Fruit fly (Drosophila melanogaster) whole organism, embryonic: Measurements from ENCODE around the gene Cby.
A peak's percentile ranks its signal among the peaks of the same experiment; 100 is the strongest.

Experiments used
- Adf1 ChIP-seq: fragments of 200-800 bp; sonication (Bioruptor generic); IDR thresholded peaks from 2 replicates; pipeline ENCODE4 v1.3.6; 2022; ENCODE audit warnings: missing biosample characterization, missing genetic modification characterization
- Awh ChIP-seq: fragments of 200-800 bp; sonication (Bioruptor generic); IDR thresholded peaks from 2 replicates; pipeline ENCODE4, ENCODE4 v1.3.6; 2022; ENCODE audit warnings: missing biosample characterization, missing genetic modification characterization
- CG10959 ChIP-seq: fragments of 200-800 bp; sonication (Bioruptor generic); IDR thresholded peaks from 2 replicates; pipeline ENCODE4 v1.3.6; 2022; ENCODE audit warnings: missing biosample characterization, missing genetic modification characterization
- CG11398 ChIP-seq: fragments of 200-800 bp; sonication (Bioruptor generic); optimal IDR thresholded peaks from 2 replicates; lab custom pipeline; 2016; ENCODE audit warnings: missing biosample characterization, missing genetic modification characterization
- CG13296 ChIP-seq: fragments of 200-800 bp; sonication (Bioruptor generic); optimal IDR thresholded peaks from 3 replicates; lab custom pipeline; 2018; ENCODE audit warnings: missing biosample characterization, mild to moderate bottlenecking, missing genetic modification characterization
- CG15479 ChIP-seq: fragments of 200-800 bp; sonication (Bioruptor generic); optimal IDR thresholded peaks from 3 replicates; lab custom pipeline; 2019; ENCODE audit warnings: missing biosample characterization, mild to moderate bottlenecking, missing genetic modification characterization, moderate library complexity
- CG17385 ChIP-seq: fragments of 200-800 bp; sonication (Bioruptor generic); optimal IDR thresholded peaks from 3 replicates; lab custom pipeline; 2018; ENCODE audit warnings: missing biosample characterization, mild to moderate bottlenecking, missing genetic modification characterization
- CG3065 ChIP-seq: fragments of 200-800 bp; sonication (Bioruptor generic); optimal IDR thresholded peaks from 2 replicates; lab custom pipeline; 2016; ENCODE audit warnings: missing biosample characterization, missing genetic modification characterization
- CG31224 ChIP-seq: fragments of 200-800 bp; sonication (Bioruptor generic); IDR thresholded peaks from 2 replicates; pipeline ENCODE4 v1.3.6; 2022; ENCODE audit warnings: missing biosample characterization, missing genetic modification characterization
- CG3281 ChIP-seq: fragments of 200-800 bp; sonication (Bioruptor generic); optimal IDR thresholded peaks from 3 replicates; lab custom pipeline; 2017; ENCODE audit warnings: missing biosample characterization, mild to moderate bottlenecking, missing genetic modification characterization
- CG4360 ChIP-seq: fragments of 200-800 bp; sonication (Bioruptor generic); IDR thresholded peaks from 2 replicates; pipeline ENCODE4 v1.3.6; 2022; ENCODE audit warnings: missing biosample characterization, missing genetic modification characterization
- CG4854 ChIP-seq: fragments of 200-800 bp; sonication (Bioruptor generic); optimal IDR thresholded peaks from 2 replicates; lab custom pipeline; 2016; ENCODE audit warnings: missing biosample characterization, missing genetic modification characterization, inconsistent platforms
- CG5180 ChIP-seq: fragments of 200-800 bp; sonication (Bioruptor generic); optimal IDR thresholded peaks from 3 replicates; lab custom pipeline; 2017; ENCODE audit warnings: missing biosample characterization, missing genetic modification characterization, mild to moderate bottlenecking, moderate library complexity, missing genetic modification reagents
- CG7786 ChIP-seq: fragments of 200-800 bp; sonication (Bioruptor generic); optimal IDR thresholded peaks from 2 replicates; lab custom pipeline; 2016; ENCODE audit warnings: missing biosample characterization, missing genetic modification characterization
- CG7987 ChIP-seq: fragments of 200-800 bp; sonication (Bioruptor generic); optimal IDR thresholded peaks from 2 replicates; lab custom pipeline; 2018; ENCODE audit warnings: missing biosample characterization, mild to moderate bottlenecking, missing genetic modification characterization, moderate library complexity
- CG8478 ChIP-seq: fragments of >200 bp; optimal IDR thresholded peaks from 2 replicates; lab custom pipeline; 2018
- CG8924 ChIP-seq: fragments of 200-800 bp; optimal IDR thresholded peaks from 3 replicates; lab custom pipeline; 2019; ENCODE audit warnings: missing biosample characterization, mild to moderate bottlenecking, missing genetic modification characterization, moderate library complexity
- CTCF ChIP-seq: fragments of 200-800 bp; sonication (Bioruptor generic); optimal IDR thresholded peaks from 2 replicates; lab custom pipeline; 2017; ENCODE audit warnings: missing biosample characterization, mild to moderate bottlenecking, missing genetic modification characterization, moderate library complexity
- D ChIP-seq, 2 experiments: fragments of 200-800 bp in 1 of 2; fragments of >200 bp in 1 of 2; sonication (Bioruptor generic) in 1 of 2; optimal IDR thresholded peaks; 2 replicates in 1 of 2; 3 replicates in 1 of 2; lab custom pipeline; 2017; ENCODE audit warnings: mild to moderate bottlenecking in 1 of 2, missing biosample characterization in 1 of 2, missing genetic modification characterization in 1 of 2, missing genetic modification reagents in 1 of 2
- Doc3 ChIP-seq: fragments of 200-800 bp; sonication (Bioruptor generic); IDR thresholded peaks from 3 replicates; pipeline ENCODE4 v1.3.6; 2022; ENCODE audit warnings: missing biosample characterization, missing genetic modification characterization; ENCODE audit not compliant: partially characterized antibody
- H15 ChIP-seq: fragments of 200-800 bp; sonication (Bioruptor generic); IDR thresholded peaks from 3 replicates; pipeline ENCODE4 v1.3.6; 2022; ENCODE audit warnings: missing biosample characterization, missing genetic modification characterization
- Hr39 ChIP-seq: fragments of >200 bp; optimal IDR thresholded peaks from 2 replicates; lab custom pipeline; 2017
- Optix ChIP-seq: fragments of 200-800 bp; sonication (Bioruptor generic); IDR thresholded peaks from 3 replicates; pipeline ENCODE4 v1.3.6; 2022; ENCODE audit warnings: missing biosample characterization, missing genetic modification characterization
- Pdp1 ChIP-seq, 2 experiments: fragments of 200-800 bp; sonication (Bioruptor generic); optimal IDR thresholded peaks; 3 replicates each; lab custom pipeline; 2016; ENCODE audit warnings: missing biosample characterization in 2 of 2, missing genetic modification characterization in 2 of 2, mild to moderate bottlenecking in 1 of 2, moderate library complexity in 1 of 2
- Side ChIP-seq: fragments of 200-800 bp; sonication (Bioruptor generic); optimal IDR thresholded peaks from 2 replicates; lab custom pipeline; 2016; ENCODE audit warnings: missing biosample characterization, missing genetic modification characterization
- Spps ChIP-seq: fragments of 200-800 bp; sonication (Bioruptor generic); optimal IDR thresholded peaks from 2 replicates; lab custom pipeline; 2018; ENCODE audit warnings: missing biosample characterization, mild to moderate bottlenecking, missing genetic modification characterization
- Sry-δ ChIP-seq: fragments of 200-800 bp; sonication (Bioruptor generic); optimal IDR thresholded peaks from 2 replicates; lab custom pipeline; 2016; ENCODE audit warnings: missing biosample characterization, missing genetic modification characterization
- Vsx1 ChIP-seq: fragments of 200-800 bp; sonication (Bioruptor generic); optimal IDR thresholded peaks from 2 replicates; lab custom pipeline; 2017; ENCODE audit warnings: missing biosample characterization, mild to moderate bottlenecking, missing genetic modification characterization, missing genetic modification reagents
- Xbp1 ChIP-seq: fragments of 200-800 bp; sonication (Bioruptor generic); optimal IDR thresholded peaks from 3 replicates; lab custom pipeline; 2016; ENCODE audit warnings: missing biosample characterization, mild to moderate bottlenecking, missing genetic modification characterization
- ab ChIP-seq: fragments of 200-800 bp; sonication (Bioruptor generic); optimal IDR thresholded peaks from 2 replicates; lab custom pipeline; 2016; ENCODE audit warnings: missing biosample characterization, missing genetic modification characterization
- ac ChIP-seq: fragments of 200-800 bp; sonication (Bioruptor generic); optimal IDR thresholded peaks from 3 replicates; lab custom pipeline; 2017; ENCODE audit warnings: missing biosample characterization, mild to moderate bottlenecking, missing genetic modification characterization
- ash1 ChIP-seq: fragments of 200-800 bp; sonication (Bioruptor generic); optimal IDR thresholded peaks from 2 replicates; lab custom pipeline; 2018; ENCODE audit warnings: missing biosample characterization, mild to moderate bottlenecking, missing genetic modification characterization
- az2 ChIP-seq: fragments of 200-800 bp; sonication (Bioruptor generic); optimal IDR thresholded peaks from 3 replicates; lab custom pipeline; 2016; ENCODE audit warnings: missing biosample characterization, missing genetic modification characterization
- btn ChIP-seq: fragments of 200-800 bp; sonication (Bioruptor generic); optimal IDR thresholded peaks from 2 replicates; lab custom pipeline; 2016; ENCODE audit warnings: missing biosample characterization, missing genetic modification characterization
- caup ChIP-seq: fragments of 200-800 bp; sonication (Bioruptor generic); optimal IDR thresholded peaks from 3 replicates; lab custom pipeline; 2017; ENCODE audit warnings: missing biosample characterization, mild to moderate bottlenecking, missing genetic modification characterization, moderate library complexity; ENCODE audit not compliant: severe bottlenecking
- crp ChIP-seq, 2 experiments: fragments of 200-800 bp; sonication (Bioruptor generic); optimal IDR thresholded peaks; 2 replicates in 1 of 2; 3 replicates in 1 of 2; lab custom pipeline; 2017; ENCODE audit warnings: missing biosample characterization in 2 of 2, missing genetic modification characterization in 2 of 2, mild to moderate bottlenecking in 1 of 2, moderate library complexity in 1 of 2
- en ChIP-seq: fragments of 200-800 bp; sonication (Bioruptor generic); optimal IDR thresholded peaks from 2 replicates; lab custom pipeline; 2016; ENCODE audit warnings: missing biosample characterization, missing genetic modification characterization
- eve ChIP-seq, 2 experiments: fragments of >200 bp; optimal IDR thresholded peaks; 2 replicates each; lab custom pipeline; 2017; ENCODE audit warnings: missing biosample characterization in 2 of 2, missing genetic modification characterization in 2 of 2
- kay ChIP-seq: fragments of 200-800 bp; sonication (Bioruptor generic); optimal IDR thresholded peaks from 2 replicates; lab custom pipeline; 2016; ENCODE audit warnings: missing biosample characterization, missing genetic modification characterization
- kni ChIP-seq: fragments of 200-800 bp; sonication (Bioruptor generic); optimal IDR thresholded peaks from 3 replicates; lab custom pipeline; 2017; ENCODE audit warnings: mild to moderate bottlenecking, missing biosample characterization, missing genetic modification reagents, missing genetic modification characterization
- prd ChIP-seq, 3 experiments: fragments of >200 bp in 2 of 3; fragments of 200-800 bp in 1 of 3; sonication (Bioruptor generic) in 1 of 3; optimal IDR thresholded peaks in 2 of 3; IDR thresholded peaks in 1 of 3; 2 replicates in 2 of 3; 3 replicates in 1 of 3; pipeline versions ENCODE4 v1.3.6 to Lab custom; 2017 to 2022; ENCODE audit warnings: missing biosample characterization in 1 of 3, missing genetic modification characterization in 1 of 3
- repo ChIP-seq: fragments of 200-800 bp; sonication (Bioruptor generic); optimal IDR thresholded peaks from 2 replicates; lab custom pipeline; 2016; ENCODE audit warnings: missing biosample characterization, missing genetic modification characterization
- salm ChIP-seq: fragments of 200-800 bp; sonication (Bioruptor generic); optimal IDR thresholded peaks from 2 replicates; lab custom pipeline; 2018; ENCODE audit warnings: missing biosample characterization, mild to moderate bottlenecking, missing genetic modification characterization
- sc ChIP-seq, 3 experiments: fragments of >200 bp in 2 of 3; fragments of 200-800 bp in 1 of 3; sonication (Bioruptor generic) in 1 of 3; optimal IDR thresholded peaks; 2 replicates in 2 of 3; 3 replicates in 1 of 3; lab custom pipeline; 2017; ENCODE audit warnings: mild to moderate bottlenecking in 1 of 3, missing biosample characterization in 1 of 3, missing genetic modification characterization in 1 of 3, missing genetic modification reagents in 1 of 3
- shn ChIP-seq: fragments of 200-800 bp; sonication (Bioruptor generic); optimal IDR thresholded peaks from 3 replicates; lab custom pipeline; 2016; ENCODE audit warnings: missing biosample characterization, missing genetic modification characterization
- so ChIP-seq: fragments of 200-800 bp; sonication (Bioruptor generic); IDR thresholded peaks from 3 replicates; pipeline ENCODE4 v1.3.6; 2022; ENCODE audit warnings: missing biosample characterization, missing genetic modification characterization
- sr ChIP-seq: fragments of 200-800 bp; sonication (Bioruptor generic); IDR thresholded peaks from 3 replicates; pipeline ENCODE4 v1.3.6; 2022; ENCODE audit warnings: missing biosample characterization, missing genetic modification characterization
- ttk ChIP-seq: fragments of 200-800 bp; sonication (Bioruptor generic); IDR thresholded peaks from 2 replicates; pipeline ENCODE4 v2.1.2; 2022; ENCODE audit warnings: missing biosample characterization, missing genetic modification characterization
- z ChIP-seq: fragments of 200-800 bp; sonication (Bioruptor generic); IDR thresholded peaks from 3 replicates; pipeline ENCODE4 v1.3.6; 2022; ENCODE audit warnings: missing biosample characterization, missing genetic modification characterization
- zen ChIP-seq: fragments of 200-800 bp; sonication (Bioruptor generic); optimal IDR thresholded peaks from 3 replicates; lab custom pipeline; 2018; ENCODE audit warnings: missing biosample characterization, mild to moderate bottlenecking, missing genetic modification characterization, moderate library complexity

Cby gene

dm6 chr3R:21849988-21850460, 17.8 kb upstream of the Cby start (continued):
- TF ChIP-seq CG7786, result peak; percentile 23
- TF ChIP-seq eve (GFP tag; optimal IDR thresholded peaks at IDR 0.05; lab: Kevin White, UChicago), result peak in 1 of 2 experiments; percentile 77
- peak; percentile 38 for TF ChIP-seq kay (GFP tag; lab: Kevin White, UChicago)
- TF ChIP-seq CTCF, result no peak
- TF ChIP-seq Adf1, result no peak
- TF ChIP-seq en (GFP tag; lab: Kevin White, UChicago), result no peak
- no peak for TF ChIP-seq ttk (GFP tag; lab: Robert Waterston, UW)
- TF ChIP-seq caup (GFP tag; lab: Kevin White, UChicago), result no peak
- no peak for TF ChIP-seq ab
- TF ChIP-seq Hr39 (lab: Kevin White, UChicago), result no peak
- TF ChIP-seq CG4854, result no peak
- no peak for TF ChIP-seq sc (optimal IDR thresholded peaks at IDR 0.05; lab: Kevin White, UChicago)
- no peak for TF ChIP-seq sc (GFP tag; optimal IDR thresholded peaks at IDR 0.05; lab: Kevin White, UChicago)
- TF ChIP-seq Spps (tag; lab: Kevin White, UChicago), result no peak
- peak; percentile 67 for TF ChIP-seq shn (GFP tag; lab: Kevin White, UChicago)
- no peak for TF ChIP-seq Vsx1 (GFP tag; lab: Kevin White, UChicago)
- no peak for TF ChIP-seq Sry-δ (GFP tag; lab: Kevin White, UChicago)
- no peak for TF ChIP-seq ac (GFP tag; lab: Kevin White, UChicago)
- TF ChIP-seq CG3065, result no peak
- TF ChIP-seq Pdp1 (GFP tag; optimal IDR thresholded peaks at IDR 0.05; lab: Kevin White, UChicago), result peak; percentile 5 to 21
- peak; percentile 42 for TF ChIP-seq az2 (GFP tag; lab: Kevin White, UChicago)
- TF ChIP-seq D (optimal IDR thresholded peaks at IDR 0.05; lab: Kevin White, UChicago), result no peak
- TF ChIP-seq D (GFP tag; optimal IDR thresholded peaks at IDR 0.05; lab: Kevin White, UChicago), result peak; percentile 41
- TF ChIP-seq kni (GFP tag; lab: Kevin White, UChicago), result peak; percentile 30
- no peak for TF ChIP-seq prd (optimal IDR thresholded peaks at IDR 0.05; lab: Kevin White, UChicago)
- TF ChIP-seq prd (GFP tag; IDR thresholded peaks at IDR 0.05; lab: Robert Waterston, UW), result peak; percentile 55; the same call in 1 of the 3 replicates
- TF ChIP-seq CG15479 (GFP tag; lab: Kevin White, UChicago), result no peak
- TF ChIP-seq CG5180 (GFP tag; lab: Kevin White, UChicago), result peak; percentile 3
- TF ChIP-seq Awh, result peak; percentile 49; the same call in 1 of the 2 replicates
- peak; percentile 23 for TF ChIP-seq zen
- no peak for TF ChIP-seq Doc3 (GFP tag; lab: Robert Waterston, UW)
- peak; percentile 44 for TF ChIP-seq Side (GFP tag; lab: Kevin White, UChicago)
- TF ChIP-seq z (GFP tag; lab: Robert Waterston, UW), result 0 out of 3 replicates have a peak, but pooled peaks have one; percentile 33
- no peak for TF ChIP-seq Optix (GFP tag; lab: Robert Waterston, UW)
- TF ChIP-seq CG3281 (GFP tag; lab: Kevin White, UChicago), result no peak
- no peak for TF ChIP-seq crp (GFP tag; optimal IDR thresholded peaks at IDR 0.05; lab: Kevin White, UChicago)
- TF ChIP-seq sr (GFP tag; lab: Robert Waterston, UW), result no peak
- TF ChIP-seq CG11398, result peak; percentile 40
- peak; percentile 57 for TF ChIP-seq CG17385 (GFP tag; lab: Kevin White, UChicago)
- no peak for TF ChIP-seq CG4360 (GFP tag; lab: Robert Waterston, UW)
- TF ChIP-seq repo (GFP tag; lab: Kevin White, UChicago), result no peak
- TF ChIP-seq CG10959 (GFP tag; lab: Robert Waterston, UW), result 0 out of 2 replicates have a peak, but pooled peaks have one; percentile 28
- no peak for TF ChIP-seq CG13296 (GFP tag; lab: Kevin White, UChicago)
- TF ChIP-seq CG7987 (GFP tag; lab: Kevin White, UChicago), result no peak
- peak; percentile 14 for TF ChIP-seq CG8924 (tag; lab: Kevin White, UChicago)
- no peak for TF ChIP-seq btn (GFP tag; lab: Kevin White, UChicago)
- peak; percentile 59 for TF ChIP-seq Xbp1
- no peak for TF ChIP-seq so (GFP tag; lab: Robert Waterston, UW)
- no peak for TF ChIP-seq salm (tag; lab: Kevin White, UChicago)
- TF ChIP-seq CG8478 (lab: Kevin White, UChicago), result no peak
- TF ChIP-seq CG31224 (GFP tag; lab: Robert Waterston, UW), result no peak
- peak; percentile 23; the same call in 1 of the 3 replicates for TF ChIP-seq H15
- TF ChIP-seq ash1 (GFP tag; lab: Kevin White, UChicago), result no peak
